Fruit fly (Drosophila melanogaster) Kc167 (cell line): ENCODE measurements around the gene Ldh.

Experiments
- Sin3A ChIP-seq: fragments of >200 bp; optimal IDR thresholded peaks from 2 replicates; lab custom pipeline; 2018; ENCODE audit warnings: missing external identifiers
- h ChIP-seq: fragments of >200 bp; optimal IDR thresholded peaks from 3 replicates; lab custom pipeline; 2018; ENCODE audit warnings: missing external identifiers
- insv ChIP-seq: fragments of >200 bp; optimal IDR thresholded peaks from 3 replicates; lab custom pipeline; 2018; ENCODE audit warnings: missing external identifiers
- psq ChIP-seq: fragments of >200 bp; optimal IDR thresholded peaks from 2 replicates; lab custom pipeline; 2017; ENCODE audit warnings: missing external identifiers
- ttk ChIP-seq: sonication (Bioruptor generic); optimal IDR thresholded peaks from 2 replicates; lab custom pipeline; 2017; ENCODE audit warnings: missing external identifiers

DNA sequence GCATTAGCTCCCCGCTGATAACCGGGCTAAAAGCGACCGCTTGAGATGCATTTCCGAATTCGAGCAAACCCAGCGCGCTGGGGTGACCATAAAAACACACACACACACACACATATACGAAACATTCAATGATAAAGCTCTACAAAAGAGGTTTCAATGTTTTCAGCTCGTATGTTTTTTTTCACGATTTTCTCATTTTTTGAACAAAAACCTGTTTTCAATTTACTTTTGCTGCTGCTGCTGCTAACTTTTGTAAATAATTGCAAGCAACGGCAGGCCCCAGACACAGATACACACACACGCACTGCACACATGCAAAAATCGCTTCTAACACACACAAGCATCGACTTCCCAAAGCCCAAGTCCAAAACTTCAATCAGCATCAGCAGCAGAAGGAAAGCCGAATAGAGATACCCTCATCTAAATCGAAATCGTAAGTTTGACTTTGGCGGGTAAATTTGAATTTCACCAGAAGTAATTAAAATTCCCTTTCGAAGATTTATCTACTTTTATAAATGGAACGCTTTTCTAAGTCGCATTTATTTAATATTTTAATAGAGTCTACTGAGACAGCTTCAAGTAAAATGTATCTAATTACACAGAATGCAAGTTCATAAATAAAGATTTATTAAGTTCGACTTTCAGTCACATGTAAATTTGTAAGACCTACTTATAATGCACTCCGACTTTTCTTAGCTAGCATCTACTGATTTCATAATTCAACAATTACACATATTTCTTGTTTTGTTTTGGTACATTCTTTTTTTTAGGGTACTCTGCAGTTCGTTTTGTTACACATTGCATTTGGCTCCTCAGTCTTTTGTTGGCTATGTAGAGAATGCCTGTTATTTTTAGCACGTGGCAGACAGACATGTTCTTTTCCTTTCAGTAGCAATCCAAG is 13.1 kb downstream of the Ldh start:
- no peak for TF ChIP-seq h
- TF ChIP-seq psq (lab: Kevin White, UChicago): no peak
- no peak for TF ChIP-seq Sin3A (lab: Kevin White, UChicago)
- no peak for TF ChIP-seq ttk (lab: Kevin White, UChicago)
- TF ChIP-seq insv (lab: Kevin White, UChicago): no peak
